Fruit fly (Drosophila melanogaster) whole organism, prepupa: ENCODE results near the gene CG31883.

Experiments used
- Blimp-1 ChIP-seq: fragments of 200-800 bp; sonication (Bioruptor generic); optimal IDR thresholded peaks from 3 replicates; lab custom pipeline; 2017; ENCODE audit warnings: missing biosample characterization, missing genetic modification characterization, mild to moderate bottlenecking, moderate library complexity, missing genetic modification reagents
- CG10631 ChIP-seq: fragments of 200-800 bp; sonication (Bioruptor generic); optimal IDR thresholded peaks from 2 replicates; lab custom pipeline; 2016; ENCODE audit warnings: missing biosample characterization, missing genetic modification characterization
- CG10669 ChIP-seq: fragments of 200-800 bp; sonication (Bioruptor generic); optimal IDR thresholded peaks from 3 replicates; lab custom pipeline; 2018; ENCODE audit warnings: missing biosample characterization, mild to moderate bottlenecking, missing genetic modification characterization, moderate library complexity
- CG11762 ChIP-seq: fragments of 200-800 bp; sonication (Bioruptor generic); optimal IDR thresholded peaks from 3 replicates; lab custom pipeline; 2016; ENCODE audit warnings: missing biosample characterization, missing genetic modification characterization; ENCODE audit not compliant: insufficient read depth
- CG11902 ChIP-seq: fragments of 200-800 bp; sonication (Bioruptor generic); optimal IDR thresholded peaks from 3 replicates; lab custom pipeline; 2016; ENCODE audit warnings: missing biosample characterization, missing genetic modification characterization
- CG16779 ChIP-seq: fragments of 200-800 bp; sonication (Bioruptor generic); optimal IDR thresholded peaks from 3 replicates; lab custom pipeline; 2017; ENCODE audit warnings: missing biosample characterization, mild to moderate bottlenecking, missing genetic modification characterization
- CG3032 ChIP-seq: fragments of 200-800 bp; optimal IDR thresholded peaks from 2 replicates; lab custom pipeline; 2019; ENCODE audit warnings: missing biosample characterization, mild to moderate bottlenecking, missing genetic modification characterization, moderate library complexity
- CG32006 ChIP-seq: fragments of 200-800 bp; sonication (Bioruptor generic); optimal IDR thresholded peaks from 3 replicates; lab custom pipeline; 2017; ENCODE audit warnings: missing biosample characterization, mild to moderate bottlenecking, missing genetic modification characterization
- CG34406 ChIP-seq: fragments of 200-800 bp; sonication (Bioruptor generic); optimal IDR thresholded peaks from 3 replicates; lab custom pipeline; 2016; ENCODE audit warnings: missing biosample characterization, missing genetic modification characterization
- CG3919 ChIP-seq: fragments of 200-800 bp; sonication (Bioruptor generic); optimal IDR thresholded peaks from 3 replicates; lab custom pipeline; 2016; ENCODE audit warnings: missing biosample characterization, missing genetic modification characterization
- CG4318 ChIP-seq: fragments of 200-800 bp; sonication (Bioruptor generic); optimal IDR thresholded peaks from 3 replicates; lab custom pipeline; 2017; ENCODE audit warnings: missing biosample characterization, mild to moderate bottlenecking, missing genetic modification characterization
- CG6163 ChIP-seq: fragments of 200-800 bp; sonication (Bioruptor generic); IDR thresholded peaks from 3 replicates; pipeline ENCODE4 v1.3.6; 2022; ENCODE audit warnings: missing biosample characterization, missing genetic modification characterization
- CG6276 ChIP-seq: fragments of 200-800 bp; sonication (Bioruptor generic); optimal IDR thresholded peaks from 2 replicates; lab custom pipeline; 2017; ENCODE audit warnings: missing biosample characterization, mild to moderate bottlenecking, missing genetic modification characterization
- CG6808 ChIP-seq: fragments of 200-800 bp; sonication (Bioruptor generic); optimal IDR thresholded peaks from 3 replicates; lab custom pipeline; 2017; ENCODE audit warnings: missing biosample characterization, missing genetic modification characterization, mild to moderate bottlenecking, moderate library complexity, missing genetic modification reagents
- CG6854 ChIP-seq: fragments of 200-800 bp; sonication (Bioruptor generic); optimal IDR thresholded peaks from 2 replicates; lab custom pipeline; 2017; ENCODE audit warnings: missing biosample characterization, mild to moderate bottlenecking, missing genetic modification characterization
- CG7368 ChIP-seq: fragments of 200-800 bp; sonication (Bioruptor generic); optimal IDR thresholded peaks from 3 replicates; lab custom pipeline; 2016; ENCODE audit warnings: missing biosample characterization, missing genetic modification characterization
- CG8632 ChIP-seq: fragments of 200-800 bp; sonication (Bioruptor generic); optimal IDR thresholded peaks from 3 replicates; lab custom pipeline; 2016; ENCODE audit warnings: missing biosample characterization, missing genetic modification characterization
- CG9139 ChIP-seq: fragments of 200-800 bp; sonication (Bioruptor generic); optimal IDR thresholded peaks from 3 replicates; lab custom pipeline; 2017; ENCODE audit warnings: missing biosample characterization, mild to moderate bottlenecking, missing genetic modification characterization
- Eip78C ChIP-seq: fragments of 200-800 bp; sonication (Bioruptor generic); peaks from one replicate; lab custom pipeline; 2016; ENCODE audit warnings: missing biosample characterization, missing genetic modification characterization
- Eip93F ChIP-seq: fragments of 200-800 bp; sonication (Bioruptor generic); optimal IDR thresholded peaks from 2 replicates; lab custom pipeline; 2016; ENCODE audit warnings: missing biosample characterization, mild to moderate bottlenecking, missing genetic modification characterization
- Ets21C ChIP-seq: fragments of 200-800 bp; sonication (Bioruptor generic); optimal IDR thresholded peaks from 3 replicates; lab custom pipeline; 2016; ENCODE audit warnings: missing biosample characterization, missing genetic modification characterization
- Hr4 ChIP-seq: fragments of 200-800 bp; sonication (Bioruptor generic); optimal IDR thresholded peaks from 3 replicates; lab custom pipeline; 2016; ENCODE audit warnings: missing biosample characterization, missing genetic modification characterization
- Lpt ChIP-seq: fragments of 200-800 bp; sonication (Bioruptor generic); optimal IDR thresholded peaks from 3 replicates; lab custom pipeline; 2016; ENCODE audit warnings: missing biosample characterization, missing genetic modification characterization
- Met ChIP-seq: fragments of 200-800 bp; sonication (Bioruptor generic); optimal IDR thresholded peaks from 3 replicates; lab custom pipeline; 2016; ENCODE audit warnings: missing biosample characterization, missing genetic modification characterization
- OdsH ChIP-seq: fragments of 200-800 bp; sonication (Bioruptor generic); optimal IDR thresholded peaks from 3 replicates; lab custom pipeline; 2016; ENCODE audit warnings: missing biosample characterization, missing genetic modification characterization
- Sox15 ChIP-seq: fragments of 200-800 bp; sonication (Bioruptor generic); optimal IDR thresholded peaks from 3 replicates; lab custom pipeline; 2016; ENCODE audit warnings: missing biosample characterization, missing genetic modification characterization
- achi ChIP-seq: fragments of 200-800 bp; sonication (Bioruptor generic); optimal IDR thresholded peaks from 3 replicates; lab custom pipeline; 2016; ENCODE audit warnings: missing biosample characterization, missing genetic modification characterization
- acj6 ChIP-seq: fragments of 200-800 bp; sonication (Bioruptor generic); optimal IDR thresholded peaks from 3 replicates; lab custom pipeline; 2016; ENCODE audit warnings: missing biosample characterization, missing genetic modification characterization
- dsx ChIP-seq: fragments of 200-800 bp; optimal IDR thresholded peaks from 3 replicates; lab custom pipeline; 2019; ENCODE audit warnings: missing biosample characterization, mild to moderate bottlenecking, missing genetic modification characterization, moderate library complexity; ENCODE audit not compliant: poor library complexity, severe bottlenecking
- eg ChIP-seq: fragments of 200-800 bp; sonication (Bioruptor generic); IDR thresholded peaks from 3 replicates; pipeline ENCODE4 v1.3.6; 2022; ENCODE audit warnings: missing biosample characterization, missing genetic modification characterization
- esn ChIP-seq: fragments of 200-800 bp; sonication (Bioruptor generic); optimal IDR thresholded peaks from 2 replicates; lab custom pipeline; 2016; ENCODE audit warnings: missing biosample characterization, mild to moderate bottlenecking, missing genetic modification characterization, moderate library complexity
- fkh ChIP-seq: fragments of 200-800 bp; sonication (Bioruptor generic); optimal IDR thresholded peaks from 3 replicates; lab custom pipeline; 2017; ENCODE audit warnings: missing biosample characterization, mild to moderate bottlenecking, missing genetic modification characterization, moderate library complexity
- spab ChIP-seq: fragments of 200-800 bp; sonication (Bioruptor generic); optimal IDR thresholded peaks from 2 replicates; lab custom pipeline; 2017; ENCODE audit warnings: missing biosample characterization, mild to moderate bottlenecking, missing genetic modification characterization, missing genetic modification reagents
- svp ChIP-seq: fragments of 200-800 bp; sonication (Bioruptor generic); peaks from one replicate; lab custom pipeline; 2016; ENCODE audit warnings: missing biosample characterization, missing genetic modification characterization

Gene CG31883

DNA sequence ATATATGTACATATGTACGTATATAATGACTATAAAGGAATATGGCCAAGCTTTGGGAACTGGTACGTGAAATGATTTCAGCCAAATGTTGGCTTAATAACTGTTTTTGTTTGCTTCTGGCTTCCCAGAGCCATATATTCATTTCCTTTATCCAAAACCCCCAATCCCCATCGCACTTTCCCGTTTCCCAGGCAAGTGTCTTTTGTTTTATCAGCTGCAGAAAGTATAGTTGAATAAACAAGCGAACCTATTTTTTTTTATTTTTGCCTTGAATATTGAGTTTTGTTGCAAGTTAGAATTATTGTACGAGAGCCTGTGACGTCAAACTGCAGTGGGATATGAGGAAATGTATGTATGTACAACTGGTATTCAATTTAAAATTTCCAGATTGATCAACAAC is 1.8 kb upstream of the CG31883 start:
- TF ChIP-seq CG8632 (GFP tag; lab: Kevin White, UChicago) (no peak), OdsH (GFP tag; lab: Kevin White, UChicago) (no peak), CG9139 (GFP tag; lab: Kevin White, UChicago) (no peak), Eip78C (GFP tag; lab: Kevin White, UChicago) (peak; percentile 7), CG32006 (GFP tag; lab: Kevin White, UChicago) (no peak), CG6163 (GFP tag; lab: Robert Waterston, UW) (no peak), Lpt (GFP tag; lab: Kevin White, UChicago) (no peak), fkh (GFP tag; lab: Kevin White, UChicago) (peak; percentile 43), Met (GFP tag; lab: Kevin White, UChicago) (no peak), CG3032 (tag; lab: Kevin White, UChicago) (no peak), dsx (GFP tag; lab: Kevin White, UChicago) (no peak)

DNA sequence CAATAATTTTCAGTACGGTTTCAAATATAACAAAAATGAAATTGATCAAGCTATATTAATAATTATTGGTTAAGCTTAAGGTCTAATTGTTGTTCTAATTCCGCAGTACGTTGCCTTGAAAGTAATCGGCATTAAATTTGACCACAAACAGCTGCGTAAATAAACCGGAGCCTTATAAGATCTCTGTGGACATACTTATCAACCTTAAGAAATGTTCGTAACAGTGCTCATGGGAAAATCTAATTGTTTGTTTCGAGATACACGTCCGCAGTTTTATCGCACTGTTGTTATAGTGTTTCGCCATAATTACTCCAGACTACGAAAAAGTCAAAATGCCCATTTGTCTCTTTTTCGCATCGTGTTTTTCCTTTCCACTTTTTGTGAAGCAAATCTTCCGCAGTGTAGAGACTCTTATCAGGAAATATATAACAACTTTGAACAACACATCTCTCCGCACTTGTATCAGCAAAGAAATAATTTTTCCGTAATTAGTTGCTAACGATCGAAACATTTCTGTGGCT is 1.6 kb downstream of the CG31883 start:
- 0 out of 3 replicates have a peak, but pooled peaks have one; percentile 29 for TF ChIP-seq CG6163 (GFP tag; lab: Robert Waterston, UW)
- peak; percentile 62 for TF ChIP-seq svp (GFP tag; lab: Kevin White, UChicago)
- peak; percentile 4 for TF ChIP-seq CG6276
- no peak for TF ChIP-seq CG10669 (GFP tag; lab: Kevin White, UChicago)
- peak; percentile 44 for TF ChIP-seq CG32006 (GFP tag; lab: Kevin White, UChicago)
- no peak for TF ChIP-seq Ets21C (GFP tag; lab: Kevin White, UChicago)
- TF ChIP-seq CG10631 (GFP tag; lab: Kevin White, UChicago) = no peak
- no peak for TF ChIP-seq esn
- TF ChIP-seq fkh (GFP tag; lab: Kevin White, UChicago) = peak; percentile 54
- TF ChIP-seq Eip78C (GFP tag; lab: Kevin White, UChicago) = peak; percentile 52
- TF ChIP-seq, all 60 proteins: peak for 6

DNA sequence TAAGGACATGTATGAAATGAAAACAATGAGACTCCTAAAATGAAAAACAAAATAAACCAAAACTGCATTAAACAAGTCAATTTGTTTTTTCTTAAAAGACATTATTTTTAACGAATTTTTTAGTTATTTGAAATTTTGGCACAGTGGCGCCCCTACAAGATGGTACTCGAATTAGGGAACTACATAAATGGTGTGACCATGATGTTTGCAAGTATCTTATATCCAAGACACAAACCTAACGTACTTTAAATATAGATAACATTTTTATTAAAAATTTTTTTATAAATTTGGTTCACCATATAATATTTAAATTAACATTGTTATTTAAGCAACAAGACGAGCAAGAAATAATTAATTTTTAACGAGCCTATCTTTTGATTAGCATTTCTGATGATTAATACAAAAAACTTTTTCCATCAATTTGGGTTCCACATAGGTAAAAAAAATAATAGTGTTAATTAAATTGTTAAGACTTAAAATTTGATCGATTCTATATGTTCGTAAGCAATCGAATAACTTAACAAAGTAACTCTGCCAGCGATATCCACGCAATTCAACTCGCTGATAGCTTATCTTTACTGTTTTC is 11.8 kb downstream of the CG31883 start, which contains the start of gene CG17855:
CG17855 (plus strand) TSS at position 536 of the 586 bp plus-strand sequence.
- TF ChIP-seq spab (GFP tag; lab: Kevin White, UChicago) (no peak), CG11902 (GFP tag; lab: Kevin White, UChicago) (no peak), CG6276 (no peak), CG3919 (GFP tag; lab: Kevin White, UChicago) (no peak), achi (no peak), Blimp-1 (GFP tag; lab: Kevin White, UChicago) (no peak), CG10669 (GFP tag; lab: Kevin White, UChicago) (no peak)

DNA sequence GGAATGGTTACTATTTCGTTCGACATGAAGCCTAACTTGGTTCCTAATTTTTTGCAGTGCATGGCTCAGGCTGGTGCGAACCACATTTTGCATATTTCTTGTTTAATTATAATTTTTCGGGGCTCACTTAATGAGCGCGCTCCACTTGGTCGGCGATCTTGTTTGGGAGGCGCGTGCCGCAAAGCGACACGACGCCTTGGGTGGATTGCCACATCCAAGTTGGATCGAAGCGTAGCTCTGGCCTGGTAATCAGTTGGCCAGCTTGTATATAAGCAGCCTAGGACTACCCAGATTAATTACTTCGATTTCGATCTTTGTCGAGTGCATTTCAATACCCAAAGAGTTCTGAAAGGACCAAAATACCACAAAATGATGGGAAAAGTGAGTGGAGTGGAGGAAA is 14.3 kb downstream of the CG31883 start, which contains the start of gene Cpr30B:
Cpr30B (plus strand) TSS at position 301 of the 400 bp plus-strand sequence.
- TF ChIP-seq eg (GFP tag; lab: Robert Waterston, UW) (0 out of 3 replicates have a peak, but pooled peaks have one; percentile 9), Lpt (GFP tag; lab: Kevin White, UChicago) (no peak)

DNA sequence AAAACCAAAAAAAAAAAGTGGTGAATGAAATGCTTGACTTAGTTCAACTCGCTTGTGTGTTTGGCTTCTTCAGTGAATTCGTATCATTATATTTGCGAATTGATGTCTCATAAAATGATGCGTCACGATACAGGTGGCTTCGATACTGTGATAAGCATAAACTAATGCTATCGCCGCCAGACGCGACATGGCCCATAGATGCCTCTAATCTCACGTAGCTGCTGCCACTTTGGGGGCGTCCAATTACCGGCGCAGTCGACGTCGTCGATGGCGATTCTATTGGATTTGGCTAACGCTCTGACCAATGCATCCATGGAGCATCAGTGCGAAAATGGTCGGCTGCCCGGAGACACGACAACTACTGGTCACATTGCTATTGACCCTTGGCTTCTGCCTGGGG is 15.6 kb downstream of the CG31883 start, which contains the start of gene CG13113:
CG13113 (plus strand) TSS at position 301 of the 400 bp plus-strand sequence.
- TF ChIP-seq Sox15 (GFP tag; lab: Kevin White, UChicago) (no peak), OdsH (GFP tag; lab: Kevin White, UChicago) (no peak), CG11762 (GFP tag; lab: Kevin White, UChicago) (no peak), acj6 (no peak), CG4318 (GFP tag; lab: Kevin White, UChicago) (no peak)

DNA sequence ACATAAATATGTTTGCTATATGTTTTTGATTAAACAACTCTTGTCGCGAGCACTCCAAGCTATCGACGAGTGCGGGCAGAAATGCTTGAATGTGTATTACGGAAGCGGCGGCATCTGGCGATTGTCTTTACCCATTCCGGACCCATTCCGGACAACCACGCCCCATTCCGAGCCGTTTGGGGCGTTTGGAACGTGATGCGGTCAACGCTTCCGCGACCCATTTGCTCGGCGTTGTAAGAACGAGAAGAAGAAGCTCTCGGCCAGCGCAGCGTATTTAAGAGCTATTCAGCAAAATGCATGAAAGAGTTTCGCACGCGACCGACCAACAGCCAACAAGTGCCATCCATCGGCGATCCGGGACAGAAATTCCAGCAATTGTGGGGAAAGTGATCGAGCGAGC is 17.2 kb downstream of the CG31883 start, which contains the start of gene CG13114:
CG13114 (plus strand) TSS at position 301 of the 400 bp plus-strand sequence.
- TF ChIP-seq Hr4 = no peak
- TF ChIP-seq CG16779 (tag; lab: Kevin White, UChicago) = no peak
- TF ChIP-seq CG11762 (GFP tag; lab: Kevin White, UChicago) = no peak
- no peak for TF ChIP-seq CG6854 (GFP tag; lab: Kevin White, UChicago)
- TF ChIP-seq Eip93F (GFP tag; lab: Kevin White, UChicago) = no peak
- no peak for TF ChIP-seq CG6808 (GFP tag; lab: Kevin White, UChicago)
- TF ChIP-seq eg (GFP tag; lab: Robert Waterston, UW) = no peak
- TF ChIP-seq esn = no peak
- no peak for TF ChIP-seq CG34406 (GFP tag; lab: Kevin White, UChicago)
- TF ChIP-seq CG7368 = no peak
